Worm (Caenorhabditis elegans): Measurements from ENCODE around the gene F14H3.14.
"Not testable (repeated sequence)": the region's sequence is repeated elsewhere in the genome, so short reads cannot be mapped to it uniquely, and the experiment has no call there.

Gene F14H3.14

ce11 chrV:16042743-16043014 lies 20.0 kb downstream of the F14H3.14 start:
- TF ChIP-seq sem-4 (tag; optimal IDR thresholded peaks at IDR 0.05) (no peak), alr-1 (tag; optimal IDR thresholded peaks at IDR 0.05) (no peak), unc-39 (tag; optimal IDR thresholded peaks at IDR 0.05) (no peak), nhr-10 (tag; optimal IDR thresholded peaks at IDR 0.05) (no peak), nhr-77 (tag; optimal IDR thresholded peaks at IDR 0.05) (no peak), mdl-1 (tag; optimal IDR thresholded peaks at IDR 0.05) (no peak), ama-1 (optimal IDR thresholded peaks at IDR 0.05) (no peak)

ce11 chrV:16041925-16042742 lies 20.6 kb downstream of the F14H3.14 start, which contains the start of the genes his-2 and his-1:
his-2 (minus strand) TSS chrV:16042283.
his-1 (plus strand) TSS chrV:16042520.
- TF ChIP-seq nhr-25 (tag; optimal IDR thresholded peaks at IDR 0.05), result peak; percentile 19

- TF ChIP-seq nhr-129 (tag; optimal IDR thresholded peaks at IDR 0.05), result no peak
- TF ChIP-seq sma-3 (GFP tag; optimal IDR thresholded peaks at IDR 0.05), result no peak
- TF ChIP-seq ceh-82 (tag; optimal IDR thresholded peaks at IDR 0.05), result no peak
- TF ChIP-seq lin-11 (tag; optimal IDR thresholded peaks at IDR 0.05), result no peak
- TF ChIP-seq ZK546.5 (tag; optimal IDR thresholded peaks at IDR 0.05), result no peak
- no peak for TF ChIP-seq fos-1 (tag; optimal IDR thresholded peaks at IDR 0.05)
- TF ChIP-seq mbf-1 (tag; optimal IDR thresholded peaks at IDR 0.05), result no peak
- no peak for TF ChIP-seq egl-27 (tag; optimal IDR thresholded peaks at IDR 0.05)
- TF ChIP-seq nhr-11 (tag; optimal IDR thresholded peaks at IDR 0.05), result no peak
- no peak for TF ChIP-seq mdl-1 (tag; optimal IDR thresholded peaks at IDR 0.05)
- no peak for TF ChIP-seq ama-1 (optimal IDR thresholded peaks at IDR 0.05)
Observed at ce11 chrV:16041412-16041811, 21.3 kb downstream of the F14H3.14 start.

ce11 chrV:16040140-16040827 lies 22.4 kb downstream of the F14H3.14 start, which contains the start of the genes his-4 and his-3:
his-4 (minus strand) TSS chrV:16040515.
his-3 (plus strand) TSS chrV:16040808.
- TF ChIP-seq sma-3 (GFP tag; optimal IDR thresholded peaks at IDR 0.05), result peak; percentile 39
- TF ChIP-seq ceh-16 (tag; optimal IDR thresholded peaks at IDR 0.05), result peak; percentile 95
- TF ChIP-seq F13H6.1 (tag; optimal IDR thresholded peaks at IDR 0.05), result peak; percentile 27
- peak; percentile 59 for TF ChIP-seq sma-9 (GFP tag; optimal IDR thresholded peaks at IDR 0.05)
- not testable (repeated sequence) for TF ChIP-seq sma-9 (tag; optimal IDR thresholded peaks at IDR 0.05)
- peak; percentile 85 for TF ChIP-seq nhr-25 (tag; optimal IDR thresholded peaks at IDR 0.05)
- TF ChIP-seq fos-1 (tag; optimal IDR thresholded peaks at IDR 0.05), result peak; percentile 49
- peak in 1 of 2 experiments; percentile 38 for TF ChIP-seq lsy-2 (tag; optimal IDR thresholded peaks at IDR 0.05)
- TF ChIP-seq nhr-129 (tag; optimal IDR thresholded peaks at IDR 0.05), result peak; percentile 27
- TF ChIP-seq nhr-6 (tag; optimal IDR thresholded peaks at IDR 0.05), result peak; percentile 52
- peak; percentile 24 for TF ChIP-seq lin-13 (GFP tag; optimal IDR thresholded peaks at IDR 0.05)

- TF ChIP-seq aly-2 (tag; optimal IDR thresholded peaks at IDR 0.05) (no peak), nhr-12 (tag; optimal IDR thresholded peaks at IDR 0.05) (no peak), gmeb-1 (tag; optimal IDR thresholded peaks at IDR 0.05) (no peak), F13H6.1 (tag; optimal IDR thresholded peaks at IDR 0.05) (no peak), lin-13 (GFP tag; optimal IDR thresholded peaks at IDR 0.05) (no peak), dmd-4 (tag; optimal IDR thresholded peaks at IDR 0.05) (no peak), sem-4 (tag; optimal IDR thresholded peaks at IDR 0.05) (no peak), ceh-82 (tag; optimal IDR thresholded peaks at IDR 0.05) (no peak), sma-3 (GFP tag; optimal IDR thresholded peaks at IDR 0.05) (no peak), C34F6.9 (tag; optimal IDR thresholded peaks at IDR 0.05) (no peak)
Observed at ce11 chrV:16036166-16036565, 26.5 kb downstream of the F14H3.14 start, which contains the start of gene T10C6.10. T10C6.10 (plus strand) TSS chrV:16036413.

ce11 chrV:16033491-16033890 lies 29.2 kb downstream of the F14H3.14 start:
- TF ChIP-seq unc-39 (tag; optimal IDR thresholded peaks at IDR 0.05), result no peak
- TF ChIP-seq zag-1 (tag; optimal IDR thresholded peaks at IDR 0.05), result no peak
- TF ChIP-seq nhr-12 (tag; optimal IDR thresholded peaks at IDR 0.05), result no peak
- TF ChIP-seq elt-1 (tag; optimal IDR thresholded peaks at IDR 0.05), result no peak
- TF ChIP-seq lsy-2 (tag; optimal IDR thresholded peaks at IDR 0.05), result no peak
- no peak for TF ChIP-seq nhr-21 (tag; optimal IDR thresholded peaks at IDR 0.05)
- no peak for TF ChIP-seq sma-3 (GFP tag; optimal IDR thresholded peaks at IDR 0.05)
- no peak for TF ChIP-seq C34F6.9 (tag; optimal IDR thresholded peaks at IDR 0.05)
- no peak for TF ChIP-seq nhr-23 (tag; optimal IDR thresholded peaks at IDR 0.05)
- TF ChIP-seq nhr-11 (tag; optimal IDR thresholded peaks at IDR 0.05), result no peak
- no peak for TF ChIP-seq nhr-237 (tag; optimal IDR thresholded peaks at IDR 0.05)
- no peak for TF ChIP-seq Y55F3AM.14 (GFP tag; optimal IDR thresholded peaks at IDR 0.05)
- TF ChIP-seq ama-1 (optimal IDR thresholded peaks at IDR 0.05), result no peak
- TF ChIP-seq F13H6.1 (tag; optimal IDR thresholded peaks at IDR 0.05), result no peak
- TF ChIP-seq mbf-1 (tag; optimal IDR thresholded peaks at IDR 0.05), result no peak
- no peak for TF ChIP-seq ZK546.5 (tag; optimal IDR thresholded peaks at IDR 0.05)
- TF ChIP-seq crh-2 (tag; optimal IDR thresholded peaks at IDR 0.05), result no peak
- TF ChIP-seq unc-62 (GFP tag; optimal IDR thresholded peaks at IDR 0.05), result no peak
- TF ChIP-seq skn-1 (tag; optimal IDR thresholded peaks at IDR 0.05), result no peak
- TF ChIP-seq gmeb-1 (tag; optimal IDR thresholded peaks at IDR 0.05), result no peak
